Worm (Caenorhabditis elegans): ENCODE measurements around the gene cyp-33C4.

cyp-33C4 gene

ce11 chrV:2214428-2215038 is 21.4 kb upstream of the cyp-33C4 start, which contains the start of gene nhr-184 (continued):
- no peak for TF ChIP-seq fkh-8 (tag; optimal IDR thresholded peaks at IDR 0.05)
- TF ChIP-seq fkh-4 (tag; optimal IDR thresholded peaks at IDR 0.05; ENCODE audit: borderline replicate concordance) = no peak
- peak in 1 of 2 experiments; percentile 14 for TF ChIP-seq lsy-2 (tag; optimal IDR thresholded peaks at IDR 0.05)
- no peak for TF ChIP-seq hlh-4 (tag; optimal IDR thresholded peaks at IDR 0.05)
- TF ChIP-seq C04F5.9 (tag; optimal IDR thresholded peaks at IDR 0.05) = no peak
- TF ChIP-seq lin-13 (GFP tag; optimal IDR thresholded peaks at IDR 0.05) = no peak
- TF ChIP-seq isw-1 (GFP tag; IDR thresholded peaks at IDR 0.05) = no peak
- TF ChIP-seq zip-4 (GFP tag; optimal IDR thresholded peaks at IDR 0.05) = no peak
- TF ChIP-seq snu-23 (GFP tag; optimal IDR thresholded peaks at IDR 0.05) = peak; percentile 2
- no peak for TF ChIP-seq alr-1 (tag; optimal IDR thresholded peaks at IDR 0.05; ENCODE audit: borderline replicate concordance)
- TF ChIP-seq rnt-1 (tag; optimal IDR thresholded peaks at IDR 0.05) = no peak
- no peak for TF ChIP-seq aha-1 (tag; optimal IDR thresholded peaks at IDR 0.05)
- TF ChIP-seq nhr-19 (GFP tag; conservative IDR thresholded peaks at IDR 0.05) = no peak
- TF ChIP-seq ceh-88 (GFP tag; IDR thresholded peaks at IDR 0.05) = no peak
- no peak for TF ChIP-seq ces-1 (GFP tag; optimal IDR thresholded peaks at IDR 0.05)
- no peak for TF ChIP-seq ztf-11 (tag; optimal IDR thresholded peaks at IDR 0.05)
- TF ChIP-seq pqm-1 (tag; optimal IDR thresholded peaks at IDR 0.05) = no peak
- TF ChIP-seq ama-1 (optimal IDR thresholded peaks at IDR 0.05) = no peak
- no peak for TF ChIP-seq swsn-7 (tag; optimal IDR thresholded peaks at IDR 0.05)
- TF ChIP-seq egl-27 (tag; optimal IDR thresholded peaks at IDR 0.05) = no peak
- TF ChIP-seq lin-39 (tag; optimal IDR thresholded peaks at IDR 0.05) = no peak
- no peak for TF ChIP-seq nhr-85 (tag)
- TF ChIP-seq ceh-8 (GFP tag; optimal IDR thresholded peaks at IDR 0.05) = no peak
- no peak for TF ChIP-seq lin-15B (tag; optimal IDR thresholded peaks at IDR 0.05)
- no peak for TF ChIP-seq nhr-237 (tag; optimal IDR thresholded peaks at IDR 0.05)
- TF ChIP-seq zag-1 (tag; optimal IDR thresholded peaks at IDR 0.05) = no peak
- no peak for TF ChIP-seq egl-13 (tag; optimal IDR thresholded peaks at IDR 0.05)
- TF ChIP-seq unc-62 (GFP tag; optimal IDR thresholded peaks at IDR 0.05) = no peak
- no peak for TF ChIP-seq elt-3 (tag; optimal IDR thresholded peaks at IDR 0.05)
- TF ChIP-seq blmp-1 (tag; optimal IDR thresholded peaks at IDR 0.05) = peak; percentile 2
- TF ChIP-seq hlh-17 (GFP tag; optimal IDR thresholded peaks at IDR 0.05; ENCODE audit: borderline replicate concordance) = no peak

ce11 chrV:2215352-2215751 is 20.6 kb upstream of the cyp-33C4 start, which contains the start of gene nstp-8:
Gene nstp-8 (plus strand): TSS chrV:2215652.
- TF ChIP-seq sup-37 (GFP tag; optimal IDR thresholded peaks at IDR 0.05) = no peak
- no peak for TF ChIP-seq unc-62 (GFP tag; optimal IDR thresholded peaks at IDR 0.05)
- no peak for TF ChIP-seq egl-27 (tag; optimal IDR thresholded peaks at IDR 0.05)
- TF ChIP-seq mdl-1 (tag; optimal IDR thresholded peaks at IDR 0.05) = no peak
- TF ChIP-seq vab-15 (tag; optimal IDR thresholded peaks at IDR 0.05) = no peak
- peak; percentile 30 for TF ChIP-seq blmp-1 (tag; optimal IDR thresholded peaks at IDR 0.05)
- no peak for TF ChIP-seq nhr-85 (tag)
- no peak for TF ChIP-seq dpl-1 (GFP tag; optimal IDR thresholded peaks at IDR 0.05)
- TF ChIP-seq ama-1 (optimal IDR thresholded peaks at IDR 0.05) = no peak

- TF ChIP-seq ztf-4 (tag; optimal IDR thresholded peaks at IDR 0.05) = no peak
- no peak for TF ChIP-seq nhr-76 (tag; optimal IDR thresholded peaks at IDR 0.05)
- no peak for TF ChIP-seq zag-1 (tag; optimal IDR thresholded peaks at IDR 0.05)
- no peak for TF ChIP-seq aly-2 (tag; optimal IDR thresholded peaks at IDR 0.05)
- no peak for TF ChIP-seq nhr-12 (tag; optimal IDR thresholded peaks at IDR 0.05)
- no peak for TF ChIP-seq unc-86 (tag; optimal IDR thresholded peaks at IDR 0.05)
- no peak for TF ChIP-seq F16B12.6 (tag; optimal IDR thresholded peaks at IDR 0.05)
- no peak for TF ChIP-seq unc-62 (GFP tag; optimal IDR thresholded peaks at IDR 0.05)
- TF ChIP-seq mep-1 (tag; optimal IDR thresholded peaks at IDR 0.05) = no peak
- TF ChIP-seq Y116A8C.19 (tag; optimal IDR thresholded peaks at IDR 0.05; ENCODE audit: borderline replicate concordance) = no peak
- TF ChIP-seq skn-1 (tag; optimal IDR thresholded peaks at IDR 0.05) = no peak
- no peak for TF ChIP-seq egl-27 (tag; optimal IDR thresholded peaks at IDR 0.05)
- no peak for TF ChIP-seq hpl-2 (GFP tag; optimal IDR thresholded peaks at IDR 0.05)
These were observed 19.0 kb upstream of the cyp-33C4 start for ce11 chrV:2216927-2217326.
